Fruit fly (Drosophila melanogaster): Measurements from ENCODE around the gene Pink1.

Gene Pink1

dm6 chrX:6730600-6731259, 47.1 kb downstream of the Pink1 start (continued):
- TF ChIP-seq Hr39 (GFP tag; optimal IDR thresholded peaks at IDR 0.05) (no peak), dsx (GFP tag; optimal IDR thresholded peaks at IDR 0.05; ENCODE audit: poor library complexity, severe bottlenecking) (peak; percentile 90), CG6276 (GFP tag; optimal IDR thresholded peaks at IDR 0.05) (peak; percentile 86), CG3919 (GFP tag; optimal IDR thresholded peaks at IDR 0.05) (peak; percentile 29), net (GFP tag; optimal IDR thresholded peaks at IDR 0.05) (peak; percentile 62)

dm6 chrX:6733291-6734042, 49.9 kb downstream of the Pink1 start:
- TF ChIP-seq vri (GFP tag; optimal IDR thresholded peaks at IDR 0.05) = peak; percentile 1
- TF ChIP-seq CG8119 (GFP tag; IDR thresholded peaks at IDR 0.05) = no peak
- no peak for TF ChIP-seq salr (GFP tag; optimal IDR thresholded peaks at IDR 0.05)
- no peak for TF ChIP-seq Ets96B (tag; optimal IDR thresholded peaks at IDR 0.05)
- TF ChIP-seq Sox102F (GFP tag; optimal IDR thresholded peaks at IDR 0.05) = no peak
- TF ChIP-seq OdsH (GFP tag; optimal IDR thresholded peaks at IDR 0.05) = no peak
- TF ChIP-seq ss (GFP tag; optimal IDR thresholded peaks at IDR 0.05) = no peak
- no peak for TF ChIP-seq pdm3 (GFP tag; optimal IDR thresholded peaks at IDR 0.05)
- TF ChIP-seq net (GFP tag; optimal IDR thresholded peaks at IDR 0.05) = no peak
- peak; percentile 25 for TF ChIP-seq svp (GFP tag)
- TF ChIP-seq cyc (GFP tag; optimal IDR thresholded peaks at IDR 0.05) = no peak
- no peak for TF ChIP-seq fd85E (GFP tag; optimal IDR thresholded peaks at IDR 0.05)
- TF ChIP-seq CG15336 (GFP tag; IDR thresholded peaks at IDR 0.05) = no peak
- TF ChIP-seq Hr4 (GFP tag; optimal IDR thresholded peaks at IDR 0.05) = no peak
- TF ChIP-seq spab (GFP tag; optimal IDR thresholded peaks at IDR 0.05) = no peak
- peak; percentile 16 for TF ChIP-seq Eip78C (GFP tag)
- TF ChIP-seq achi (GFP tag; optimal IDR thresholded peaks at IDR 0.05) = no peak
- no peak for TF ChIP-seq CG3032 (tag; optimal IDR thresholded peaks at IDR 0.05)
- TF ChIP-seq CG34406 (GFP tag; optimal IDR thresholded peaks at IDR 0.05) = no peak
- no peak for TF ChIP-seq Lpt (GFP tag; optimal IDR thresholded peaks at IDR 0.05)
- TF ChIP-seq CG8319 (GFP tag; optimal IDR thresholded peaks at IDR 0.05) = no peak
- no peak for TF ChIP-seq Eip75B (GFP tag; optimal IDR thresholded peaks at IDR 0.05)
- TF ChIP-seq esn (GFP tag; optimal IDR thresholded peaks at IDR 0.05) = no peak
- no peak for TF ChIP-seq fd59A (GFP tag; optimal IDR thresholded peaks at IDR 0.05)
- TF ChIP-seq CG11294 (GFP tag; IDR thresholded peaks at IDR 0.05) = no peak
- TF ChIP-seq CG7368 (GFP tag; optimal IDR thresholded peaks at IDR 0.05) = no peak
- no peak for TF ChIP-seq CG11762 (GFP tag; optimal IDR thresholded peaks at IDR 0.05; ENCODE audit: insufficient read depth)
- TF ChIP-seq acj6 (GFP tag; optimal IDR thresholded peaks at IDR 0.05) = no peak
- TF ChIP-seq dac (GFP tag; optimal IDR thresholded peaks at IDR 0.05) = no peak
- TF ChIP-seq eg (GFP tag; IDR thresholded peaks at IDR 0.05) = 0 out of 3 replicates have a peak, but pooled peaks have one; percentile 24
- no peak for TF ChIP-seq CG4318 (GFP tag; optimal IDR thresholded peaks at IDR 0.05)
- no peak for TF ChIP-seq Sox14 (GFP tag; optimal IDR thresholded peaks at IDR 0.05)
- TF ChIP-seq Hr38 (GFP tag; optimal IDR thresholded peaks at IDR 0.05) = no peak
- TF ChIP-seq fkh (GFP tag; optimal IDR thresholded peaks at IDR 0.05) = peak; percentile 61
- TF ChIP-seq CG10631 (GFP tag; optimal IDR thresholded peaks at IDR 0.05) = no peak
- TF ChIP-seq Sox15 (GFP tag; optimal IDR thresholded peaks at IDR 0.05) = no peak

Measured in whole organism, prepupa.